Worm (Caenorhabditis elegans) whole organism, L2 larva: ENCODE results near the gene ttr-47.
A peak's percentile ranks its signal among the peaks of the same experiment; 100 is the strongest.

Experiments
- R02D3.7 ChIP-seq: fragments of 150-350 bp; optimal IDR thresholded peaks from 2 replicates; lab custom pipeline; 2014; ENCODE audit warnings: missing biosample characterization, missing genetic modification characterization
- ZK546.5 ChIP-seq: sonication (generic microtip); optimal IDR thresholded peaks from 2 replicates; lab custom pipeline; 2017; ENCODE audit warnings: missing biosample characterization, missing genetic modification characterization
- alr-1 ChIP-seq: fragments of 150-350 bp; optimal IDR thresholded peaks from 2 replicates; lab custom pipeline; 2014; ENCODE audit warnings: missing biosample characterization, missing genetic modification characterization
- blmp-1 ChIP-seq: sonication (generic microtip); optimal IDR thresholded peaks from 2 replicates; lab custom pipeline; 2017; ENCODE audit warnings: missing genetic modification characterization, mild to moderate bottlenecking, missing compliant biosample characterization, antibody characterized with exemption, moderate library complexity; ENCODE audit not compliant: insufficient read depth
- ceh-16 ChIP-seq: fragments of 150-350 bp; optimal IDR thresholded peaks from 2 replicates; lab custom pipeline; 2014; ENCODE audit warnings: missing biosample characterization, missing genetic modification characterization
- elt-3 ChIP-seq: sonication (generic microtip); optimal IDR thresholded peaks from 2 replicates; lab custom pipeline; 2017; ENCODE audit warnings: missing biosample characterization, missing genetic modification characterization
- fos-1 ChIP-seq: fragments of 150-350 bp; optimal IDR thresholded peaks from 2 replicates; lab custom pipeline; 2014; ENCODE audit warnings: missing biosample characterization, missing genetic modification characterization
- lin-13 ChIP-seq: fragments of 150-350 bp; optimal IDR thresholded peaks from 2 replicates; lab custom pipeline; 2014; ENCODE audit warnings: missing biosample characterization, missing genetic modification reagents, missing genetic modification characterization
- lin-39 ChIP-seq: fragments of 150-350 bp; optimal IDR thresholded peaks from 2 replicates; lab custom pipeline; 2014; ENCODE audit warnings: missing biosample characterization, missing genetic modification reagents, missing genetic modification characterization
- nhr-12 ChIP-seq: fragments of 150-350 bp; optimal IDR thresholded peaks from 2 replicates; lab custom pipeline; 2014; ENCODE audit warnings: missing biosample characterization, missing genetic modification characterization
- nhr-237 ChIP-seq: fragments of 150-350 bp; optimal IDR thresholded peaks from 2 replicates; lab custom pipeline; 2014; ENCODE audit warnings: missing biosample characterization, missing genetic modification characterization
- snpc-4 ChIP-seq: fragments of 150-350 bp; optimal IDR thresholded peaks from 2 replicates; lab custom pipeline; 2014; ENCODE audit warnings: missing biosample characterization, missing genetic modification characterization
- unc-62 ChIP-seq: fragments of 150-350 bp; optimal IDR thresholded peaks from 2 replicates; lab custom pipeline; 2014; ENCODE audit warnings: missing biosample characterization, missing genetic modification reagents, missing genetic modification characterization

DNA sequence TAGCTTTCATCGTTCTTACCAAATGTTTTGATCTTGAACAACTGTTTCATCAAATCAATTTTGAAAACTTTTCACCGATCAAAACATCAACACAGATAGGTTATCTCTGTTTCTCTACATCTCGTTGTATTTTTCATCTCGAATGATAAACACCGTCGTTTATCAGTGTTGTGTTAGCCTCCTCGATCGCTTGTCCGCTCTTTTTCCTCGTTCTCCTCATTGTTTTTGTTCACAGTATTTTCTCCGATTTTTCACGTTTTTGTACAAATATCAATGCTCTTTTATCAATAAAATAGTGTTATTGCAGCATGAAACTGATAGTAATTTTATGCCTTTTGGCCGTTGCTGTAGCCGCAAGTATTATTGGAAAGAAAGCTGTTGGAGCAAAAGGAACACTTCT lies at the start of gene ttr-47:
- TF ChIP-seq elt-3 (tag; lab: Kevin White, UChicago) = no peak
- TF ChIP-seq blmp-1 = no peak
- TF ChIP-seq ceh-16 (tag; lab: Kevin White, UChicago) = no peak
- TF ChIP-seq alr-1 (tag; lab: Kevin White, UChicago) = no peak
- no peak for TF ChIP-seq nhr-237 (tag; lab: Kevin White, UChicago)
- TF ChIP-seq unc-62 (GFP tag; lab: Kevin White, UChicago) = no peak
- TF ChIP-seq lin-13 = no peak
- TF ChIP-seq fos-1 (tag; lab: Kevin White, UChicago) = peak; percentile 7
- TF ChIP-seq lin-39 = no peak
- TF ChIP-seq ZK546.5 (tag; lab: Kevin White, UChicago) = no peak
- no peak for TF ChIP-seq nhr-12 (tag; lab: Kevin White, UChicago)
- TF ChIP-seq R02D3.7 (tag; lab: Kevin White, UChicago) = no peak
- TF ChIP-seq snpc-4 (tag; lab: Kevin White, UChicago) = no peak
